Worm (Caenorhabditis elegans): Measurements from ENCODE around the gene fbxb-75.
A peak's percentile ranks its signal among the peaks of the same experiment; 100 is the strongest.

fbxb-75 gene

ce11 chrIV:4393942-4394460 lies 47.0 kb downstream of the fbxb-75 start, which contains the start of gene ell-1:
TSS of gene ell-1 (plus strand) at chrIV:4394410.
- TF ChIP-seq dmd-4 (tag; optimal IDR thresholded peaks at IDR 0.05): no peak
- TF ChIP-seq snpc-4 (tag; optimal IDR thresholded peaks at IDR 0.05): no peak

- no peak for TF ChIP-seq zag-1 (tag; optimal IDR thresholded peaks at IDR 0.05)
Measured at ce11 chrIV:4393488-4393887, 47.5 kb downstream of the fbxb-75 start.

ce11 chrIV:4390438-4390894 lies 50.5 kb downstream of the fbxb-75 start, which contains the start of the genes rpl-7A and set-21:
TSS of gene rpl-7A (minus strand) at chrIV:4390590.
TSS of gene set-21 (plus strand) at chrIV:4390844.
- TF ChIP-seq skn-1 (tag; optimal IDR thresholded peaks at IDR 0.05) (peak; percentile 60), ZK546.5 (tag; optimal IDR thresholded peaks at IDR 0.05) (peak; percentile 87), sma-3 (GFP tag; optimal IDR thresholded peaks at IDR 0.05) (peak; percentile 98), nhr-25 (tag; optimal IDR thresholded peaks at IDR 0.05) (peak; percentile 95), F13H6.1 (tag; optimal IDR thresholded peaks at IDR 0.05) (peak; percentile 95), nhr-237 (tag; optimal IDR thresholded peaks at IDR 0.05) (peak; percentile 78), unc-62 (GFP tag; optimal IDR thresholded peaks at IDR 0.05) (no peak), peb-1 (tag; optimal IDR thresholded peaks at IDR 0.05) (no peak), lsy-2 (tag; optimal IDR thresholded peaks at IDR 0.05) (peak; percentile 91 to 97), C34F6.9 (tag; optimal IDR thresholded peaks at IDR 0.05) (peak; percentile 83), mbf-1 (tag; optimal IDR thresholded peaks at IDR 0.05) (no peak), alr-1 (tag; optimal IDR thresholded peaks at IDR 0.05) (no peak), lin-39 (tag; optimal IDR thresholded peaks at IDR 0.05) (no peak), Y55F3AM.14 (GFP tag; optimal IDR thresholded peaks at IDR 0.05) (peak; percentile 94), ceh-16 (tag; optimal IDR thresholded peaks at IDR 0.05) (peak; percentile 19), nhr-77 (tag; optimal IDR thresholded peaks at IDR 0.05) (peak; percentile 62), unc-55 (GFP tag; optimal IDR thresholded peaks at IDR 0.05) (peak; percentile 88), elt-3 (tag; optimal IDR thresholded peaks at IDR 0.05) (no peak), nhr-21 (tag; optimal IDR thresholded peaks at IDR 0.05) (peak; percentile 93), nhr-11 (tag; optimal IDR thresholded peaks at IDR 0.05) (no peak), R02D3.7 (tag; optimal IDR thresholded peaks at IDR 0.05) (peak; percentile 58), mdl-1 (tag; optimal IDR thresholded peaks at IDR 0.05) (peak in 1 of 2 experiments; percentile 52), snpc-4 (tag; optimal IDR thresholded peaks at IDR 0.05) (peak; percentile 63), elt-1 (tag; optimal IDR thresholded peaks at IDR 0.05) (no peak), aly-2 (tag; optimal IDR thresholded peaks at IDR 0.05) (no peak), sma-9 (GFP tag; optimal IDR thresholded peaks at IDR 0.05) (peak; percentile 96), sma-9 (tag; optimal IDR thresholded peaks at IDR 0.05) (no peak), dmd-4 (tag; optimal IDR thresholded peaks at IDR 0.05) (no peak), ztf-1 (GFP tag; conservative IDR thresholded peaks at IDR 0.05) (no peak), egl-27 (tag; optimal IDR thresholded peaks at IDR 0.05) (peak; percentile 51), fos-1 (tag; optimal IDR thresholded peaks at IDR 0.05) (peak; percentile 80), lin-11 (tag; optimal IDR thresholded peaks at IDR 0.05) (peak; percentile 83), unc-39 (tag; optimal IDR thresholded peaks at IDR 0.05) (no peak), mab-5 (tag; optimal IDR thresholded peaks at IDR 0.05) (peak; percentile 89), ztf-11 (tag; optimal IDR thresholded peaks at IDR 0.05) (no peak), nhr-129 (tag; optimal IDR thresholded peaks at IDR 0.05) (peak; percentile 89), nhr-23 (tag; optimal IDR thresholded peaks at IDR 0.05) (no peak), sem-4 (tag; optimal IDR thresholded peaks at IDR 0.05) (peak; percentile 90), gmeb-1 (tag; optimal IDR thresholded peaks at IDR 0.05) (peak; percentile 94), zag-1 (tag; optimal IDR thresholded peaks at IDR 0.05) (peak; percentile 78), nhr-12 (tag; optimal IDR thresholded peaks at IDR 0.05) (no peak), blmp-1 (tag; optimal IDR thresholded peaks at IDR 0.05; ENCODE audit: insufficient read depth) (peak; percentile 57), nhr-6 (tag; optimal IDR thresholded peaks at IDR 0.05) (peak; percentile 78), ceh-82 (tag; optimal IDR thresholded peaks at IDR 0.05) (peak; percentile 86), nhr-10 (tag; optimal IDR thresholded peaks at IDR 0.05) (no peak), ztf-4 (tag; optimal IDR thresholded peaks at IDR 0.05) (peak; percentile 84), crh-2 (tag; optimal IDR thresholded peaks at IDR 0.05) (peak; percentile 90), lin-13 (GFP tag; optimal IDR thresholded peaks at IDR 0.05) (peak; percentile 92), ama-1 (optimal IDR thresholded peaks at IDR 0.05) (no peak)

Data from whole organism, L2 larva.